Fruit fly (Drosophila melanogaster): ENCODE measurements around the gene CG46465.

DNA sequence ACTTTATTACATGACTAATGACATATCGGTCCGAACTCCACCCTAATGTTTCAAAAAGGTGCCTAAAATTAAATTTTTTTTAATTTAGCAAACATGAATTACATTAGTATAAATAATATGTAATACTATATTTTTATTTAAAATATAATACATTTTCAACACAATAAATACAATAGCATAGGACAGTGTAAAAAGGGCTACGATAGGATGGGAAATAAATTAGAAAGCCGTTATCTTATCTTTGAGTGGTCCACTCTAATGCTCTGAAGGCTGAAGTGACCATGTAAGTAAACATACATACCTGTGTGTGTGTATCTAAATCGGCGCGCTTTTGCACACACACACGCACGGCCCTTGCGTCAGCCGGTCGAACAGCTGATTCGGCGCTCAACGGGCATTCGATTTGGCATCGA, 10.7 kb downstream of the CG46465 start, which contains the start of gene CG31793:
- TF ChIP-seq CG8478 (optimal IDR thresholded peaks at IDR 0.05) (no peak), CTCF (optimal IDR thresholded peaks at IDR 0.05) (no peak)

Data from S2 (cell line).